Worm (Caenorhabditis elegans): ENCODE data around the gene fbxb-5.

ce11 chrII:1691011-1691410 lies 31.3 kb downstream of the fbxb-5 start, which contains the start of gene fbxc-22:
- TF ChIP-seq flt-1 (GFP tag; IDR thresholded peaks at IDR 0.05) (no peak), ref-1 (GFP tag; conservative IDR thresholded peaks at IDR 0.05) (no peak), tab-1 (GFP tag; IDR thresholded peaks at IDR 0.05) (no peak), ztf-23 (GFP tag; IDR thresholded peaks at IDR 0.05) (no peak), klf-2 (GFP tag; conservative IDR thresholded peaks at IDR 0.05) (no peak), cog-1 (tag; optimal IDR thresholded peaks at IDR 0.05) (no peak)
